Fruit fly (Drosophila melanogaster) whole organism, wandering third instar larva: ENCODE measurements around the gene Or30a.

ENCODE experiments used
- OdsH ChIP-seq: fragments of 200-800 bp; sonication (Bioruptor generic); optimal IDR thresholded peaks from 2 replicates; lab custom pipeline; 2016; ENCODE audit warnings: missing biosample characterization, mild to moderate bottlenecking, missing genetic modification characterization
- br ChIP-seq: fragments of 200-800 bp; sonication (Bioruptor generic); optimal IDR thresholded peaks from 2 replicates; lab custom pipeline; 2016; ENCODE audit warnings: missing biosample characterization, missing genetic modification characterization
- dl ChIP-seq, 2 experiments: fragments of 175-275, 200-275 bp in 1 of 2; fragments of 200-275 bp in 1 of 2; sonication (Bioruptor generic); optimal IDR thresholded peaks; lab custom pipeline; 2018; ENCODE audit warnings: mild to moderate bottlenecking in 2 of 2, missing biosample characterization in 2 of 2, missing genetic modification characterization in 2 of 2, moderate library complexity in 2 of 2; ENCODE audit not compliant: partially characterized antibody in 2 of 2, insufficient read depth in 1 of 2
- jim ChIP-seq: fragments of 175-275, 200-325 bp; sonication (Bioruptor generic); optimal IDR thresholded peaks from 2 replicates; lab custom pipeline; 2016; ENCODE audit warnings: missing biosample characterization, mild to moderate bottlenecking, missing genetic modification characterization
- pan ChIP-seq: fragments of >200 bp; optimal IDR thresholded peaks from 2 replicates; lab custom pipeline; 2017
- usp ChIP-seq: fragments of >200 bp; optimal IDR thresholded peaks from 2 replicates; lab custom pipeline; 2017; ENCODE audit warnings: missing biosample characterization, missing genetic modification characterization
- woc ChIP-seq: sonication (Bioruptor generic); optimal IDR thresholded peaks from 2 replicates; lab custom pipeline; 2016; ENCODE audit warnings: missing biosample characterization, mild to moderate bottlenecking, missing genetic modification characterization

DNA sequence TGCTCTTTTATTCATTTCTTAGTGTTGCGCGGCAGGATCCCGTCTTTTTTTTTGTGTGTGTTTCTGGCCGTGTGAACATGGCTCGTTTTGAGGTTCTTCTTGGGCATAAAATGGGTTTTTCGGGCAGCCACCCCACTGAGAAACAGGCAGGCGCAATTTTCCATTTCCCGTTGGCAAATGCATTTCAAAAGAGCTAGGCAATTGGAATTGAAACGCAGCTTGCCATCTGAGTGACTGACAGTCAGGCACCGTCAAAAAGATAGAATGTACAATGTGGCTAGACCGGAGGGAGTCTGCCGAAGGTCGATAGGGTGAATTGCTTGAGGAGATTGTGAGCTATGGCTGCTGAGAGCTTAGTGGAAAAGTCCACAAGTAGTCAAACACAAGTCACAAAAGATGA, 38.5 kb downstream of the Or30a start:
- TF ChIP-seq pan (lab: Kevin White, UChicago) (no peak), OdsH (GFP tag; lab: Kevin White, UChicago) (no peak), dl (GFP tag; optimal IDR thresholded peaks at IDR 0.05; lab: Kevin White, UChicago; ENCODE audit: insufficient read depth in 1 of 2, partially characterized antibody in 2 of 2) (no peak), usp (no peak), jim (GFP tag; lab: Kevin White, UChicago) (no peak), woc (no peak), br (GFP tag; lab: Kevin White, UChicago) (no peak)
